Worm (Caenorhabditis elegans) whole organism, young adult: Measurements from ENCODE around the gene btbd-10.

Source experiments
- F39B2.1 ChIP-seq: fragments of 200-800 bp; sonication (Bioruptor generic); IDR thresholded peaks from 2 replicates; pipeline ENCODE4 v1.3.6; 2022; ENCODE audit warnings: missing genetic modification reagents, missing genetic modification characterization, missing compliant biosample characterization
- F52B5.7 ChIP-seq: sonication (generic microtip); optimal IDR thresholded peaks from 2 replicates; lab custom pipeline; 2016; ENCODE audit warnings: mild to moderate bottlenecking, missing genetic modification characterization, missing compliant biosample characterization
- F57A8.1 ChIP-seq: fragments of 200-800 bp; sonication (Bioruptor generic); optimal IDR thresholded peaks from 2 replicates; lab custom pipeline; 2018; ENCODE audit warnings: mild to moderate bottlenecking, missing genetic modification characterization, moderate library complexity, missing compliant biosample characterization
- T07F8.4 ChIP-seq: sonication (generic microtip); optimal IDR thresholded peaks from 2 replicates; lab custom pipeline; 2016; ENCODE audit warnings: mild to moderate bottlenecking, missing genetic modification characterization, moderate library complexity, missing compliant biosample characterization
- ama-1 ChIP-seq, 3 experiments: fragments of 150-350 bp in 1 of 3; sonication (generic microtip) in 2 of 3; optimal IDR thresholded peaks; 2 replicates each; lab custom pipeline; 2014 to 2018; ENCODE audit warnings: missing biosample characterization in 2 of 3, missing genetic modification characterization in 2 of 3, missing genetic modification reagents in 2 of 3
- ccch-3 ChIP-seq: fragments of 200-800 bp; sonication (Bioruptor generic); optimal IDR thresholded peaks from 2 replicates; lab custom pipeline; 2018; ENCODE audit warnings: mild to moderate bottlenecking, missing genetic modification characterization, missing compliant biosample characterization
- lag-1 ChIP-seq: fragments of 200-800 bp; sonication (Bioruptor generic); IDR thresholded peaks from 2 replicates; pipeline ENCODE4 v1.3.6; 2022; ENCODE audit warnings: missing genetic modification reagents, missing genetic modification characterization, missing compliant biosample characterization
- lin-40 ChIP-seq: sonication (generic microtip); optimal IDR thresholded peaks from 2 replicates; lab custom pipeline; 2016; ENCODE audit warnings: missing genetic modification characterization, mild to moderate bottlenecking, missing compliant biosample characterization, missing genotype, missing genetic modification reagents
- unc-62 ChIP-seq: fragments of 150-350 bp; optimal IDR thresholded peaks from 2 replicates; lab custom pipeline; 2014; ENCODE audit warnings: missing biosample characterization, missing genetic modification reagents, missing genetic modification characterization
- ztf-3 ChIP-seq: fragments of 200-800 bp; sonication (Bioruptor generic); optimal IDR thresholded peaks from 2 replicates; lab custom pipeline; 2018; ENCODE audit warnings: mild to moderate bottlenecking, missing genetic modification characterization, missing compliant biosample characterization

- TF ChIP-seq ccch-3 (GFP tag; lab: Kevin White, UChicago) (no peak), ztf-3 (GFP tag; lab: Kevin White, UChicago) (no peak), ama-1 (optimal IDR thresholded peaks at IDR 0.05; lab: Kevin White, UChicago) (no peak), ama-1 (GFP tag; optimal IDR thresholded peaks at IDR 0.05; lab: Kevin White, UChicago) (no peak), lag-1 (GFP tag; lab: Robert Waterston, UW) (no peak), F52B5.7 (no peak), T07F8.4 (tag; lab: Kevin White, UChicago) (no peak), F39B2.1 (GFP tag; lab: Robert Waterston, UW) (no peak), F57A8.1 (GFP tag; lab: Kevin White, UChicago) (no peak), unc-62 (GFP tag; lab: Kevin White, UChicago) (no peak), lin-40 (peak; percentile 24)
Measured at ce11 chrII:4908160-4908559, 3.4 kb downstream of the btbd-10 start.
